Fruit fly (Drosophila melanogaster) whole organism, prepupa: ENCODE results near the gene ND-ASHI.

Source experiments
- CG10631 ChIP-seq: fragments of 200-800 bp; sonication (Bioruptor generic); optimal IDR thresholded peaks from 2 replicates; lab custom pipeline; 2016; ENCODE audit warnings: missing biosample characterization, missing genetic modification characterization
- CG15336 ChIP-seq: fragments of 200-800 bp; sonication (Bioruptor generic); IDR thresholded peaks from 2 replicates; pipeline ENCODE4 v1.3.6; 2022; ENCODE audit warnings: missing biosample characterization, missing genetic modification characterization
- CG31627 ChIP-seq: fragments of 200-800 bp; sonication (Bioruptor generic); optimal IDR thresholded peaks from 3 replicates; lab custom pipeline; 2016; ENCODE audit warnings: missing biosample characterization, missing genetic modification characterization
- Ets96B ChIP-seq: fragments of 200-800 bp; optimal IDR thresholded peaks from 2 replicates; lab custom pipeline; 2019; ENCODE audit warnings: missing biosample characterization, mild to moderate bottlenecking, missing genetic modification characterization, moderate library complexity
- Met ChIP-seq: fragments of 200-800 bp; sonication (Bioruptor generic); optimal IDR thresholded peaks from 3 replicates; lab custom pipeline; 2016; ENCODE audit warnings: missing biosample characterization, missing genetic modification characterization
- Sox102F ChIP-seq: fragments of 200-800 bp; sonication (Bioruptor generic); optimal IDR thresholded peaks from 2 replicates; lab custom pipeline; 2016; ENCODE audit warnings: missing biosample characterization, mild to moderate bottlenecking, missing genetic modification characterization
- fd85E ChIP-seq: fragments of 200-800 bp; sonication (Bioruptor generic); optimal IDR thresholded peaks from 3 replicates; lab custom pipeline; 2016; ENCODE audit warnings: missing biosample characterization, missing genetic modification characterization
- spab ChIP-seq: fragments of 200-800 bp; sonication (Bioruptor generic); optimal IDR thresholded peaks from 2 replicates; lab custom pipeline; 2017; ENCODE audit warnings: missing biosample characterization, mild to moderate bottlenecking, missing genetic modification characterization, missing genetic modification reagents

dm6 chrX:6683635-6684499 is 4.9 kb upstream of the ND-ASHI start, which contains the start of gene Pink1:
- TF ChIP-seq CG10631 (GFP tag; lab: Kevin White, UChicago) (no peak), spab (GFP tag; lab: Kevin White, UChicago) (no peak), CG31627 (no peak), Ets96B (tag; lab: Kevin White, UChicago) (no peak), Sox102F (GFP tag; lab: Kevin White, UChicago) (no peak), fd85E (GFP tag; lab: Kevin White, UChicago) (no peak), Met (GFP tag; lab: Kevin White, UChicago) (no peak), CG15336 (no peak)
